Fruit fly (Drosophila melanogaster): Measurements from ENCODE around the gene CG33268.
A peak's percentile ranks its signal among the peaks of the same experiment; 100 is the strongest.

CG33268 gene

DNA sequence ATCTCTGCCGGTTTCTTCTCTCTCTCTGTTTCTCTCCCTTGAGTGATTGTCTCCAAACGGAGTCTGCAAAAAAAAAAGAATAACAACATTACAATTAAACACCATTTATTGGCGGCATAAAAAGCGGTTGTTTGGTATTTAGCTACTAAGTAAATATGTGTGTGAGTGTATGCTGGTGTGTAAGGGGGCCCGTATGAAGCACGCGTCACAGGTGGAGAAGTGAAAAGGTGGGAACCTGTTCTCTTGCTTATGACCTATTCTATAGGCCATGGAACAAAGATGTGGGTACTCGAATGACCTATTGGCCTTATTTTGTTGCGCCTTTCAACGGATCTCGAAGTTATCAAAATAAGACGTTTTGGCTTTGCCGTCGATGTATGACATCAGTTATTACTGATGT, 2.4 kb downstream of the CG33268 start:
- no peak for TF ChIP-seq CG13204 (GFP tag; optimal IDR thresholded peaks at IDR 0.05)
- 0 out of 3 replicates have a peak, but pooled peaks have one; percentile 45 for TF ChIP-seq CG4496 (GFP tag; IDR thresholded peaks at IDR 0.05)
- TF ChIP-seq CG9948 (tag; optimal IDR thresholded peaks at IDR 0.05) = no peak
- no peak for TF ChIP-seq CG12605 (GFP tag; IDR thresholded peaks at IDR 0.05)
- TF ChIP-seq fd96Ca (GFP tag; IDR thresholded peaks at IDR 0.05) = no peak
- TF ChIP-seq CG17806 (tag; optimal IDR thresholded peaks at IDR 0.05) = no peak
- no peak for TF ChIP-seq rn (GFP tag; IDR thresholded peaks at IDR 0.05)
- 0 out of 2 replicates have a peak, but pooled peaks have one; percentile 37 for TF ChIP-seq Ets98B (GFP tag; IDR thresholded peaks at IDR 0.05)
- peak; percentile 21 for TF ChIP-seq CG8301 (tag; optimal IDR thresholded peaks at IDR 0.05)
- no peak for TF ChIP-seq CG34367 (tag; optimal IDR thresholded peaks at IDR 0.05)

DNA sequence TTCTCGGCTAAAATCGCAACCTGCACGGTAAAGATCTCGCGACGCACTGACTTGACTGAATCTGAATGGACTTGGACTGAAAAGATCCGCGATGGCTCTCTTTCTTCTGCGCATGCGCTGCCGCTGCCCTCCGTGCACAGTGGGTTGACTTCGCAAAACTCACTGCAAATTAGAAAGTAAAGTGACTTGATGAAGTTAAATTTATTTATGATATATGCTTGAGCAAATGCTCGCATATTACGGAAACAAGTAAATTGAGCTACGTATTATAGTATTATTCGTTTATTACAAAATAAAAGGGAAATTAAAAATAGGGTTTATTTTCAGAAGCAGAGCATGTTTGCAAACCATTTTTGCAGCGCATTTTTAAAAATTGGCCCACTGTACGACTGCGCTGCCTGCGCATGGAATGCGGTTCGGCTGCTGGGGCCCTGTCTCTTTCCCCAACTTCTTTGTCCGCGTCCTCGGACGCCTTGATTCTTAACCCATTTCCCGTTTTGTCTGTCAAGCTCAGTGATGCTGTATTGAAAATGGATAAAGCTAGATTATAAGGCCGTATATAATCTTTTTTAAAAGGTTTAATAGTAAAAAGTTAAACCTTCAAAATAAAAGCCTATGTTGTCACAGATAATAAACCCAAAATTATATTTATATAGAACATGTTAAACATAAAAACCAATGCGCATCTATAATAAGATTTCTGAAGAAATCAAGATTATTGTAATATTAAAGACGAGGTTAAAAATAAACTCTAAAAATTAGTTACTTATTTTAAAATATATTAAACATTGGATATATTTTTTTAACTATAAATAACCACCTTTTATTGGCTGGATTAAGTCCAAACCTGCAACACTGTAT, 3.1 kb downstream of the CG33268 start, which contains the start of gene rt:
rt (minus strand) TSS at position 51 of the 861 bp plus-strand sequence.
- TF ChIP-seq CG10348 (GFP tag; IDR thresholded peaks at IDR 0.05) (peak; percentile 57; the same call in 1 of the 2 replicates), CG15710 (tag; optimal IDR thresholded peaks at IDR 0.05) (peak; percentile 93), CG8301 (tag; optimal IDR thresholded peaks at IDR 0.05) (peak; percentile 89), CG4496 (GFP tag; IDR thresholded peaks at IDR 0.05) (peak; percentile 81), Ets98B (GFP tag; IDR thresholded peaks at IDR 0.05) (peak; percentile 74), gl (tag; optimal IDR thresholded peaks at IDR 0.05) (peak; percentile 81), CG9948 (tag; optimal IDR thresholded peaks at IDR 0.05) (peak; percentile 85), Snoo (tag; optimal IDR thresholded peaks at IDR 0.05) (peak; percentile 78), D1 (tag; optimal IDR thresholded peaks at IDR 0.05) (peak; percentile 28), CG12605 (GFP tag; IDR thresholded peaks at IDR 0.05) (peak; percentile 71), CG34367 (tag; optimal IDR thresholded peaks at IDR 0.05) (peak; percentile 84), CG13204 (GFP tag; optimal IDR thresholded peaks at IDR 0.05) (peak; percentile 83), rn (GFP tag; IDR thresholded peaks at IDR 0.05) (peak; percentile 60; the same call in 1 of the 2 replicates), fd96Ca (GFP tag; IDR thresholded peaks at IDR 0.05) (no peak; the same call in 1 of the 3 replicates), Pif1B (GFP tag; optimal IDR thresholded peaks at IDR 0.05) (peak; percentile 76), Pif1A (GFP tag; optimal IDR thresholded peaks at IDR 0.05) (peak; percentile 80), CG32121 (GFP tag; IDR thresholded peaks at IDR 0.05) (peak; percentile 66), CG8159 (tag; optimal IDR thresholded peaks at IDR 0.05) (peak; percentile 92), CG14655 (GFP tag; optimal IDR thresholded peaks at IDR 0.05) (peak; percentile 91), EcR (GFP tag; optimal IDR thresholded peaks at IDR 0.05) (peak; percentile 52), CG17806 (tag; optimal IDR thresholded peaks at IDR 0.05) (peak; percentile 84)

DNA sequence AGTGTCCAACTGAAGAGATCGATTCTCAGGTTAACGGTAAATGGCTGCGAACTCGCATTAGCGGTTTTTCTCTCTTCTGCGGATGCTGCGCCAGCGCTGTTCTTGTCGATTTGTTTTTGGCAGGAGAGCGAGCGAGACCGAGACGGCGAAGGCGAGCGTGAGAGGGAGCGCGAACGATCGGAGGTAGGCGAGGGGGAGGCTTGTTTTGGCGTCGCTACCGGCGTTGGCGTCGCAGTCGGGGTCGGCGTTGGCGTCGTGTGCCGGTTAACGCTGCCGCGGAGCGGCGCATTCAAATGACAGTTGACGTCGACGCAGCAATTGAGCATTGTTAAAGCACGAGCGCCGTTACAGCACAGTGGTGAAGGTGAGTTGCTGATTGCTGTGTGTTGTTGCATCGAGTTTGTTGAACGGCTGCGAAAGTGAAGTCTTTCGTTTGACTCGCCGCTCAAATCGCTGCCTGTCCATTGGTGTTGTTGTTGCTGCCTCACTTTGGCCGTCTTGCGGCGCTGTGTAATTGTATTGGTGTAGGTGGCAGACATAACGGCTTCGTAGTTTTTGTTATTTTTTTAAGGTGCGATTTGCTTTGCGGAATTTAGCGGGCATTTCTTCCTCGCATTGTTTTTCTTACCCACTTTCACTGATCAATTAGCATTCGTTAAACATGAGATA, 4.1 kb downstream of the CG33268 start:
- 0 out of 2 replicates have a peak, but pooled peaks have one; percentile 16 for TF ChIP-seq CG32121 (GFP tag; IDR thresholded peaks at IDR 0.05)
- no peak for TF ChIP-seq CG12605 (GFP tag; IDR thresholded peaks at IDR 0.05)
- peak; percentile 18; the same call in 1 of the 3 replicates for TF ChIP-seq CG4496 (GFP tag; IDR thresholded peaks at IDR 0.05)

DNA sequence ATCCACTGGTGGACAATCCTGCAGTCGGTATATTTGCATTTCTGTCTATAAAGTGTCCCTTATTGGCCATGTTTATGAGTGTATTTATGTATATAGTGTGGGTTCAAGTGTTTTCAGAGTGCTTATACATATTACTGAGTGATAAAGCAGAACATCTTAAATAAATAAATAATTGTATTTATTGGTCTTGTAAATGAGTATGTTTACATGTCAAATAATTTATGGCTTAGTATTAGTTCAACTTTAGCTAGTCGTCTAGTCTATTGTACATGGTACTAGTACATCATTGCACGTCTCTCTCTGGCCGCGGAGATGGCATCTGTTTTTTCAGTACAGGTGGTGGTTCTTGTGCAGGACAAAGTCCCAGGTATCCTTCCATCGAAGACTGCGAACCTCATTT, 7.1 kb downstream of the CG33268 start, which contains the start of gene CG32086:
CG32086 (minus strand) TSS at position 101 of the 400 bp plus-strand sequence.
- TF ChIP-seq CG32121 (GFP tag; IDR thresholded peaks at IDR 0.05) (no peak), Pif1A (GFP tag; optimal IDR thresholded peaks at IDR 0.05) (no peak), CG12605 (GFP tag; IDR thresholded peaks at IDR 0.05) (no peak), D1 (tag; optimal IDR thresholded peaks at IDR 0.05) (no peak), CG13204 (GFP tag; optimal IDR thresholded peaks at IDR 0.05) (no peak), CG10348 (GFP tag; IDR thresholded peaks at IDR 0.05) (no peak), CG15710 (tag; optimal IDR thresholded peaks at IDR 0.05) (no peak)

DNA sequence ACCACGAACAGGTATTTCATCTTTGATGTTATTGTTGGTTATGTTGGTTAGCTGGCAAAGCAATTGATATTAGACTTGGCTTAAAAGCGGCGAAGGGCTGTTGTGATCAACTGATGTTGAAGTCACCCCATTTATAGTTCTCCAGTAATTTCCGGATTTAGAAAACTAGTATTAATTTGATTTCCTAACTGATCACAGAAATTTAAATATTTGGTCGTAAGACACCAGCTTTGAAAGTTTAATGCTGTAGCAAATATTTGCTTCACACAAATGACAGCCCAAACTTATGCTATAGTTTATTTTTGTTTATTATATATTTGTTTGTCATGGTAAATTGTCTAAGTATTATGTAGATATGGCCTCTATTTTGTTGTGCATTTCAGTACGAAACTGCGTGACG, 8.9 kb downstream of the CG33268 start, which contains the start of gene CG33269:
CG33269 (minus strand) TSS at position 101 of the 400 bp plus-strand sequence.
- TF ChIP-seq Ets98B (GFP tag; IDR thresholded peaks at IDR 0.05) (no peak), Snoo (tag; optimal IDR thresholded peaks at IDR 0.05) (no peak), D1 (tag; optimal IDR thresholded peaks at IDR 0.05) (no peak), Pif1A (GFP tag; optimal IDR thresholded peaks at IDR 0.05) (no peak), CG13204 (GFP tag; optimal IDR thresholded peaks at IDR 0.05) (no peak), CG15710 (tag; optimal IDR thresholded peaks at IDR 0.05) (no peak), gl (tag; optimal IDR thresholded peaks at IDR 0.05) (no peak), fd96Ca (GFP tag; IDR thresholded peaks at IDR 0.05) (no peak), Pif1B (GFP tag; optimal IDR thresholded peaks at IDR 0.05) (no peak), CG8301 (tag; optimal IDR thresholded peaks at IDR 0.05) (no peak), EcR (GFP tag; optimal IDR thresholded peaks at IDR 0.05) (no peak), CG9948 (tag; optimal IDR thresholded peaks at IDR 0.05) (no peak)

DNA sequence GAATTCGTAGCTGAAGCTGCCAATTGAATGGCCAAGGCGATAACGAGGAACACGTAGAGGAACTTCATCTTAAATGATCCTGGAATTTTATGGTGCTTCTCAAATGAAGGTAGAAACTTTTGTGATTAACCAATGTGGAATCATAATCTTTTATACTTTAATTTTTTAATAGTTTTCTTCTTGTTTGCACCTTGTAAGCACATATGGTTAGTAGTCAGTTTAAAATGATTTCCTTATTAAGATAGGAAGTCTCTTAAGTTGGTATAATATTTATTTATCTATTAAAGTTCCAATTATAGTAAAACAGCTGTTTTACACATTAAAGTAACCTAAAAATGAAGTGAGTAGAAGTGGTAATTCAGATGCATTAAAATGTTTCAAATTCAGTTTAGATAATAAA, 10.1 kb downstream of the CG33268 start, which contains the start of gene CG43391:
CG43391 (minus strand) TSS at position 101 of the 400 bp plus-strand sequence.
- TF ChIP-seq CG32121 (GFP tag; IDR thresholded peaks at IDR 0.05) (no peak), Ets98B (GFP tag; IDR thresholded peaks at IDR 0.05) (no peak), CG14655 (GFP tag; optimal IDR thresholded peaks at IDR 0.05) (no peak), CG12605 (GFP tag; IDR thresholded peaks at IDR 0.05) (no peak), Pif1B (GFP tag; optimal IDR thresholded peaks at IDR 0.05) (no peak), EcR (GFP tag; optimal IDR thresholded peaks at IDR 0.05) (no peak), CG34367 (tag; optimal IDR thresholded peaks at IDR 0.05) (no peak), CG4496 (GFP tag; IDR thresholded peaks at IDR 0.05) (no peak), gl (tag; optimal IDR thresholded peaks at IDR 0.05) (no peak), Snoo (tag; optimal IDR thresholded peaks at IDR 0.05) (no peak), CG10348 (GFP tag; IDR thresholded peaks at IDR 0.05) (no peak), CG13204 (GFP tag; optimal IDR thresholded peaks at IDR 0.05) (no peak)

Data from whole organism, pupa.